Worm (Caenorhabditis elegans): ENCODE data around the gene C44B12.3.
A peak's percentile ranks its signal among the peaks of the same experiment; 100 is the strongest.

Gene C44B12.3

DNA sequence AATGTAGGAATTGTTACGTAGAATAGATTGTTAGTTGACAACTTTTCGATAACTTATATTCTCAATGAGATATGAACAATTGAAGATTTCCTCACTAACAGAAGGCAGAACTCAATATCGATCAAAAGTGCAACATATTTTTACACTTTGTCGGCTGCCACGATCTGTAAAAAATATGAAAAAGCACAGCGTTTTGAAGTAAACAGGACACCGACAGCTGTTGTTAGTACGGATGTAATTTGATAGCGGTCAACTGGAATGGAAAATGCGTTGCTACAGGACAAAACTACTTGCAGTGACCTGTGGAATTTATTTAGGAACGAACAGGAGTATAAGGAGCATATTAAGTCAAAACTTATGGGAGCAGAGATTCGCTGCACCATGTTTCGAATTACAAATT, 1.4 kb downstream of the C44B12.3 start (continued):
- no peak for TF ChIP-seq K12H6.12 (tag; optimal IDR thresholded peaks at IDR 0.05)
- no peak for TF ChIP-seq rcor-1 (GFP tag; IDR thresholded peaks at IDR 0.05)
- TF ChIP-seq ceh-91 (GFP tag; IDR thresholded peaks at IDR 0.05), result no peak

DNA sequence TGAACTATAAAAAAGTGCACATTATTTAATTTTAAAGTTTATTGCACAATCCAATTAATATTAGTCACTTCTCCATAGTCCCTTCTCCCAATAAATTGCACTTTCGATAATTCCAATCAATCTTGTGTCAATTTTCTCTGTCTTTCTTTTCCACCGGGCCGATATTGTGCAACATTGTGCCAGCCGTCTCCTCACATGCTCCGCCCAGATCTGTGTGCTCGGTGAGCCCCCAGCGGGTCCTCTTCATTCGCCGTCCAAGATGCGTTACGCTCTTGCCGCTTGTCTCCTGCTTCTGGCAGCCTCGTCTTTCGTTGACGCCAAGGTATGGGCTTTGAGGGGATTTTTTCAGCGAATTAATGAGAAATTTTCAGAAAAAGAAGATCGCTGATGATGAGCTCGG, 2.6 kb downstream of the C44B12.3 start, which contains the start of gene ost-1:
Gene ost-1 (plus strand): TSS at position 207 of the 400 bp plus-strand sequence.
- TF ChIP-seq zfh-2 (GFP tag; conservative IDR thresholded peaks at IDR 0.05) (peak; percentile 80), ztf-25 (GFP tag; IDR thresholded peaks at IDR 0.05) (no peak)

ce11 chrIV:1108030-1108429, 3.5 kb downstream of the C44B12.3 start:
- TF ChIP-seq F55B11.4 (tag; optimal IDR thresholded peaks at IDR 0.05; ENCODE audit: borderline replicate concordance, insufficient read depth) (no peak), zfh-2 (GFP tag; conservative IDR thresholded peaks at IDR 0.05) (0 out of 2 replicates have a peak, but pooled peaks have one; percentile 43), mcd-1 (GFP tag; IDR thresholded peaks at IDR 0.05) (0 out of 2 replicates have a peak, but pooled peaks have one; percentile 27)

DNA sequence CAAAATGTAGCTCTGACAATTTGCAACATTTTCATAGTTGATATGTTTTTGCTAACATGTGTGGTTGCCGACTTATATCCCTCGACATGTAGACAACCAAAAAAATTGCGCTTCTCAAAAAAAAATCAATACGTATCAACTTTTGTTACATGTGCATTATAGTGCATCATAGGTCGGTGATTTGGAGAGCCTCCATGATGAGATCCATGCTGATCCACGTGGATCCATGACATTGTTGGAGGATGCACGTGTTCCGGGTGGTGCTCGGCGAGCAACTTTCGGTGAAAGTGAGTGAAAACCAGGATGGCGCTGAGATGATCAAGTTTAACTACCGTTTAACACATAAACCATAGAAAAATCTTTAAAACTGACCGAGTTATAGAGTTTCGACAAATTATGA, 6.4 kb downstream of the C44B12.3 start:
- TF ChIP-seq F57C9.4 (tag; optimal IDR thresholded peaks at IDR 0.05), result no peak
- no peak for TF ChIP-seq attf-5 (GFP tag; optimal IDR thresholded peaks at IDR 0.05)
- TF ChIP-seq F55B11.4 (tag; optimal IDR thresholded peaks at IDR 0.05; ENCODE audit: borderline replicate concordance, insufficient read depth), result no peak
- no peak for TF ChIP-seq zim-3 (tag; optimal IDR thresholded peaks at IDR 0.05)
- TF ChIP-seq nhr-27 (tag; optimal IDR thresholded peaks at IDR 0.05), result no peak
- TF ChIP-seq ztf-22 (GFP tag; optimal IDR thresholded peaks at IDR 0.05), result no peak
- no peak for TF ChIP-seq aptf-3 (GFP tag; IDR thresholded peaks at IDR 0.05)
- no peak for TF ChIP-seq mel-28 (tag; optimal IDR thresholded peaks at IDR 0.05; ENCODE audit: borderline replicate concordance)
- no peak for TF ChIP-seq ccch-3 (GFP tag; optimal IDR thresholded peaks at IDR 0.05)
- TF ChIP-seq B0336.3 (GFP tag; IDR thresholded peaks at IDR 0.05), result no peak
- TF ChIP-seq ceh-27 (GFP tag; optimal IDR thresholded peaks at IDR 0.05), result no peak
- TF ChIP-seq T26A5.8 (tag; optimal IDR thresholded peaks at IDR 0.05), result no peak

ce11 chrIV:1113638-1114037, 9.1 kb downstream of the C44B12.3 start, which contains the start of gene srx-14:
Gene srx-14 (minus strand): TSS chrIV:1113738.
- TF ChIP-seq ets-4 (GFP tag; optimal IDR thresholded peaks at IDR 0.05) (no peak), ZK185.1 (tag; optimal IDR thresholded peaks at IDR 0.05; ENCODE audit: poor library complexity, severe bottlenecking) (no peak), F33H1.4 (GFP tag; IDR thresholded peaks at IDR 0.05) (no peak), hsf-1 (GFP tag; IDR thresholded peaks at IDR 0.05) (no peak), lag-1 (GFP tag; IDR thresholded peaks at IDR 0.05) (no peak), unc-62 (GFP tag; optimal IDR thresholded peaks at IDR 0.05) (no peak), nhr-90 (tag; optimal IDR thresholded peaks at IDR 0.05) (no peak), F10E7.11 (tag; optimal IDR thresholded peaks at IDR 0.05) (no peak), F49E8.2 (tag; optimal IDR thresholded peaks at IDR 0.05; ENCODE audit: insufficient read depth) (no peak), zim-3 (tag; optimal IDR thresholded peaks at IDR 0.05) (no peak)

DNA sequence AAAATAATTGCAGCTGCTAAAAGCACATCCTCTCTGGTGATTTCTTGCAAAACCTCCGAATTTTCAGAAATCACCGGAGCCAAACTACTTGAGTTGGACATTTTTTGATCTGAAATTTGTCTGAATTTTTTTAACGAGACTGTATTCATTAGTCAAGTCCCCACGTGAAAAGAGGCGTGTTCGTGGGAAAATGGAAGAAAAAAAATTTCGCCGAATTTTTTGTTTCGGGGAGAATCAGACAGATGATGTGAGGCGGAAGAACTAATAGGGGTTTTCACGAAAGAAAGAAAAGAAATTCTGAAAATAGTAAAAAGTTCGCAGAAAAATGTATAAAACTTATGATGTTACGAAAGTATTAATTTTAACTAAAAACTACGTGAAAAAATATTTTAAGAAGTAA, 14.0 kb downstream of the C44B12.3 start, which contains the start of gene srx-13:
Gene srx-13 (minus strand): TSS at position 101 of the 400 bp plus-strand sequence.
- no peak for TF ChIP-seq lsl-1 (GFP tag; optimal IDR thresholded peaks at IDR 0.05)
- TF ChIP-seq K11D2.4 (GFP tag; IDR thresholded peaks at IDR 0.05), result no peak
- TF ChIP-seq zim-3 (tag; optimal IDR thresholded peaks at IDR 0.05), result no peak
- TF ChIP-seq gei-17 (GFP tag; optimal IDR thresholded peaks at IDR 0.05), result no peak
- TF ChIP-seq Y67H2A.10 (GFP tag; conservative IDR thresholded peaks at IDR 0.05), result no peak
- TF ChIP-seq B0261.1 (tag; optimal IDR thresholded peaks at IDR 0.05), result no peak
- no peak for TF ChIP-seq ztf-25 (GFP tag; IDR thresholded peaks at IDR 0.05)
- no peak for TF ChIP-seq snpc-1.1 (tag; optimal IDR thresholded peaks at IDR 0.05; ENCODE audit: insufficient read depth)
- no peak for TF ChIP-seq rcor-1 (GFP tag; IDR thresholded peaks at IDR 0.05)
- no peak for TF ChIP-seq ceh-27 (GFP tag; optimal IDR thresholded peaks at IDR 0.05)
- no peak for TF ChIP-seq F23B12.7 (tag; optimal IDR thresholded peaks at IDR 0.05; ENCODE audit: insufficient read depth)

Data from whole organism, young adult.